Worm (Caenorhabditis elegans) whole organism, early embryonic: Measurements from ENCODE around the gene grd-5.

Experiments
- ama-1 ChIP-seq: fragments of 150-350 bp; optimal IDR thresholded peaks from 2 replicates; lab custom pipeline; 2014
- hmg-4 ChIP-seq: fragments of 200-800 bp; sonication (Bioruptor generic); optimal IDR thresholded peaks from 2 replicates; lab custom pipeline; 2018; ENCODE audit warnings: mild to moderate bottlenecking, missing genetic modification characterization, missing compliant biosample characterization
- pes-1 ChIP-seq: fragments of 200-800 bp; sonication (Bioruptor generic); IDR thresholded peaks from 2 replicates; pipeline ENCODE4 v1.3.6; 2022; ENCODE audit warnings: missing genetic modification reagents, missing genetic modification characterization, missing compliant biosample characterization
- scrt-1 ChIP-seq: fragments of 200-800 bp; sonication (Bioruptor generic); IDR thresholded peaks from 2 replicates; pipeline ENCODE4 v1.3.6; 2022; ENCODE audit warnings: missing genetic modification characterization, missing compliant biosample characterization

ce11 chrV:8667230-8668021, 48.6 kb downstream of the grd-5 start:
- no peak for TF ChIP-seq scrt-1 (GFP tag; lab: Robert Waterston, UW)
- TF ChIP-seq ama-1, result no peak
- TF ChIP-seq hmg-4 (GFP tag; lab: Kevin White, UChicago), result no peak
- TF ChIP-seq pes-1 (GFP tag; lab: Robert Waterston, UW), result no peak
